Fruit fly (Drosophila melanogaster) whole organism, pupa: Measurements from ENCODE around the gene gish.

ENCODE experiments used
- CG10348 ChIP-seq: fragments of 200-800 bp; sonication (Bioruptor generic); IDR thresholded peaks from 2 replicates; pipeline ENCODE4 v1.3.6; 2022; ENCODE audit warnings: missing biosample characterization, missing genetic modification characterization
- CG12605 ChIP-seq: fragments of 200-800 bp; sonication (Bioruptor generic); IDR thresholded peaks from 2 replicates; pipeline ENCODE4 v1.3.6; 2022; ENCODE audit warnings: missing biosample characterization, missing genetic modification characterization
- CG13204 ChIP-seq: fragments of 200-800 bp; sonication (Bioruptor generic); optimal IDR thresholded peaks from 2 replicates; lab custom pipeline; 2018; ENCODE audit warnings: missing biosample characterization, mild to moderate bottlenecking, missing genetic modification characterization, moderate library complexity
- CG14655 ChIP-seq: fragments of 200-800 bp; sonication (Bioruptor generic); optimal IDR thresholded peaks from 3 replicates; lab custom pipeline; 2017; ENCODE audit warnings: mild to moderate bottlenecking, missing biosample characterization, missing genetic modification reagents, missing genetic modification characterization
- CG15710 ChIP-seq: fragments of 200-800 bp; sonication (Bioruptor generic); optimal IDR thresholded peaks from 2 replicates; lab custom pipeline; 2018; ENCODE audit warnings: missing biosample characterization, mild to moderate bottlenecking, missing genetic modification characterization, moderate library complexity
- CG17806 ChIP-seq: fragments of 200-800 bp; sonication (Bioruptor generic); optimal IDR thresholded peaks from 2 replicates; lab custom pipeline; 2018; ENCODE audit warnings: missing biosample characterization, mild to moderate bottlenecking, missing genetic modification characterization, moderate library complexity
- CG32121 ChIP-seq: fragments of 200-800 bp; sonication (Bioruptor generic); IDR thresholded peaks from 2 replicates; pipeline ENCODE4 v1.3.6; 2022; ENCODE audit warnings: missing biosample characterization, missing genetic modification characterization
- CG34367 ChIP-seq: fragments of 200-800 bp; sonication (Bioruptor generic); optimal IDR thresholded peaks from 2 replicates; lab custom pipeline; 2018; ENCODE audit warnings: missing biosample characterization, mild to moderate bottlenecking, missing genetic modification characterization
- CG4496 ChIP-seq: fragments of 200-800 bp; sonication (Bioruptor generic); IDR thresholded peaks from 3 replicates; pipeline ENCODE4 v1.3.6; 2022; ENCODE audit warnings: missing biosample characterization, missing genetic modification characterization
- CG8159 ChIP-seq: fragments of 200-800 bp; sonication (Bioruptor generic); optimal IDR thresholded peaks from 3 replicates; lab custom pipeline; 2018; ENCODE audit warnings: missing biosample characterization, mild to moderate bottlenecking, missing genetic modification characterization, moderate library complexity
- CG8301 ChIP-seq: fragments of 200-800 bp; sonication (Bioruptor generic); optimal IDR thresholded peaks from 2 replicates; lab custom pipeline; 2018; ENCODE audit warnings: missing biosample characterization, mild to moderate bottlenecking, missing genetic modification characterization
- CG9948 ChIP-seq: fragments of 200-800 bp; sonication (Bioruptor generic); optimal IDR thresholded peaks from 2 replicates; lab custom pipeline; 2018; ENCODE audit warnings: missing biosample characterization, mild to moderate bottlenecking, missing genetic modification characterization, moderate library complexity
- D1 ChIP-seq: fragments of 200-800 bp; sonication (Bioruptor generic); optimal IDR thresholded peaks from 2 replicates; lab custom pipeline; 2018; ENCODE audit warnings: missing biosample characterization, mild to moderate bottlenecking, missing genetic modification characterization, moderate library complexity
- EcR ChIP-seq: fragments of 200-800 bp; sonication (Bioruptor generic); optimal IDR thresholded peaks from 3 replicates; lab custom pipeline; 2019; ENCODE audit warnings: missing biosample characterization, missing genetic modification characterization, mild to moderate bottlenecking, moderate library complexity, missing genetic modification reagents
- Ets98B ChIP-seq: fragments of 200-800 bp; sonication (Bioruptor generic); IDR thresholded peaks from 2 replicates; pipeline ENCODE4 v1.3.6; 2022; ENCODE audit warnings: missing biosample characterization, missing genetic modification characterization
- Pif1A ChIP-seq: fragments of 200-800 bp; sonication (Bioruptor generic); optimal IDR thresholded peaks from 3 replicates; lab custom pipeline; 2016; ENCODE audit warnings: missing biosample characterization, missing genetic modification characterization
- Pif1B ChIP-seq: fragments of 200-800 bp; sonication (Bioruptor generic); optimal IDR thresholded peaks from 3 replicates; lab custom pipeline; 2016; ENCODE audit warnings: missing biosample characterization, missing genetic modification characterization
- Snoo ChIP-seq: fragments of 200-800 bp; sonication (Bioruptor generic); optimal IDR thresholded peaks from 3 replicates; lab custom pipeline; 2017; ENCODE audit warnings: missing biosample characterization, mild to moderate bottlenecking, missing genetic modification characterization, inconsistent platforms
- fd96Ca ChIP-seq: fragments of 200-800 bp; sonication (Bioruptor generic); IDR thresholded peaks from 3 replicates; pipeline ENCODE4 v1.3.6; 2022; ENCODE audit warnings: missing biosample characterization, missing genetic modification characterization
- gl ChIP-seq: fragments of 200-800 bp; sonication (Bioruptor generic); optimal IDR thresholded peaks from 2 replicates; lab custom pipeline; 2018; ENCODE audit warnings: missing biosample characterization, mild to moderate bottlenecking, missing genetic modification characterization
- rn ChIP-seq: fragments of 200-800 bp; sonication (Bioruptor generic); IDR thresholded peaks from 2 replicates; pipeline ENCODE4 v1.3.6; 2022; ENCODE audit warnings: missing biosample characterization, missing genetic modification characterization

The gish gene

dm6 chr3R:16272185-16272584 is at the start of gene gish, which contains the start of gene Mat89Ba:
Gene gish (plus strand): TSS chr3R:16272452.
Gene Mat89Ba (minus strand): TSS chr3R:16272415.
- TF ChIP-seq Snoo (tag; lab: Kevin White, UChicago) (no peak), EcR (no peak), Pif1B (GFP tag; lab: Kevin White, UChicago) (no peak), CG15710 (no peak), Ets98B (GFP tag; lab: Robert Waterston, UW) (no peak), CG17806 (tag; lab: Kevin White, UChicago) (no peak), fd96Ca (no peak), CG34367 (no peak), rn (GFP tag; lab: Robert Waterston, UW) (no peak), CG8301 (tag; lab: Kevin White, UChicago) (no peak), CG10348 (no peak), Pif1A (no peak), CG32121 (GFP tag; lab: Robert Waterston, UW) (no peak), CG4496 (GFP tag; lab: Robert Waterston, UW) (no peak), CG13204 (no peak), CG8159 (no peak)

DNA sequence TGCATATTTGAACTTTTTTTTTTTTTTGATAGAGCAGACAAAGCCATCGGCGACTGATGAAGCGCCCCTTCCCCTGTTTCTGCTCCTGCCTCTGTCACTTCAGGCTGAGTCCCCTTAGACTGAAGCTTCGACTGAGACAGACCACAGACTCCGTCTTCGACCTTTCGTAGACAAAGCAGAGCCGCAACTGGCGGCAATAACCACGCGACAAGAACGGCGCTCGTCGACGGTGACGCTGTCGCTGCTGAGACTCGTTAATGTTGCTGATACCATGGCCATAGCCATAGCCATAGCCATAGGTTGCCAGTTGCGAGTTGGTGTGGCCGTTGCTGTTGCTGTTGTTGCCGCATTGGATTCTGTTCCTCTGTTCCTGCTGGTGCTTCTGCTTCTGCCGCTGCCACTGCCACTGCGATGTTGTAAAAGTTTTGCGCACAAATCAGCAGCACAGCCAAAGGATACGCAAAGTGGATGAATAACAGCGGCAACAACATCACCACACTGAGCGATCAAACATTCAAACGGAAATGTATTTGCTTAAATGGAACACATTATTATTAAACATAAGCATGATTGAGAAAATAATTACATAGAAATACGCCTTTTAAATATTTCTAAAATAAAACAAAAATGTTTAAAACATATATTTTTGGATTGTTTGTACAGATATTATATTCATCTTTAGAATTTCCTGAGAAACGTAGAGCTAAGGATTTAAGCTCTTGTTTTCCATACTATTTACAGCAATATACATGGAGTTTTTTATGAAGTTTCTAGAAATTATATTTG is 48.8 kb upstream of the gish start:
- TF ChIP-seq fd96Ca (0 out of 3 replicates have a peak, but pooled peaks have one; percentile 19), CG34367 (peak; percentile 77), Ets98B (GFP tag; lab: Robert Waterston, UW) (no peak; the same call in 1 of the 2 replicates), rn (GFP tag; lab: Robert Waterston, UW) (0 out of 2 replicates have a peak, but pooled peaks have one; percentile 17), CG13204 (peak; percentile 92), EcR (peak; percentile 77), D1 (tag; lab: Kevin White, UChicago) (peak; percentile 89), CG14655 (peak; percentile 91), Snoo (tag; lab: Kevin White, UChicago) (no peak), CG4496 (GFP tag; lab: Robert Waterston, UW) (0 out of 3 replicates have a peak, but pooled peaks have one; percentile 34), gl (tag; lab: Kevin White, UChicago) (peak; percentile 34), CG8159 (peak; percentile 91), CG10348 (no peak), Pif1A (peak; percentile 36), CG8301 (tag; lab: Kevin White, UChicago) (peak; percentile 93), CG15710 (peak; percentile 81), Pif1B (GFP tag; lab: Kevin White, UChicago) (peak; percentile 25), CG32121 (GFP tag; lab: Robert Waterston, UW) (no peak), CG12605 (GFP tag; lab: Robert Waterston, UW) (no peak), CG9948 (tag; lab: Kevin White, UChicago) (peak; percentile 91), CG17806 (tag; lab: Kevin White, UChicago) (peak; percentile 91)

DNA sequence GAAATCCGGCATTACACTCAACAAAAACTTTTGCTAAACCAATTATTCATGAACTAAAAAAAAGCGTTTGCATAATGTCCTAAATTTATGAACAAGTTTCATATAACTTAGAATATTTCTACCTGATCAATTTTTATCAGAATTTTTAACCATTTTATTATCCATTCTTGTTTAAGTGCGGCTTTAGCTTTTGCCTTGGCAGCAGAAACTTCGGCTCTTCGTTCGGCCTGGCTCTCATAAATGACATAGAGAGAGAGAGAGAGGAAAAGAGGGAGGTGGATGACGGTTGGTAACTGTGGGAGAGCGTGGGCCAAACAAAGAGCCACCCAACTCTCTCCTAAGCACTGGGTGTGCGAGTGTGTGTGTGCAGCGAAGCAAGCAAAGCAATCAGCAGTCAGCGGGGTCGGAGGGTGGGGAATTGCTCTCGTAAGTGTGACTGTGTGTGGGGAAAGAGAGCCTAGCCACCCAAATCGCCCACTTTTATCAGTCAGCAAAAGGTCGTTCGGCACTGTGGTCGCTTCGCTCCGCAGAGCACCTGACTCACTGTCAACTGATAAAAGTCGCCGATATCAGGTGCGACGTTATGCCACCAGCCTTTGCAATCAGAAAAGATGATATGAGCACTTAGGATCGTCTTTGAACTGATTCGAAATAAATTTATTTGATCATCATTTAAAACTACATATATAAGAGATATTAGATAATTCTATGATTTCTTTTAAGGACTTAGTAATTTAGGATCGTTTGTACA is 47.7 kb upstream of the gish start:
- TF ChIP-seq CG17806 (tag; lab: Kevin White, UChicago): peak; percentile 98
- peak; percentile 97 for TF ChIP-seq gl (tag; lab: Kevin White, UChicago)
- peak; percentile 83 for TF ChIP-seq EcR
- peak; percentile 96 for TF ChIP-seq Pif1B (GFP tag; lab: Kevin White, UChicago)
- peak; percentile 96 for TF ChIP-seq CG13204
- TF ChIP-seq CG14655: peak; percentile 97
- peak; percentile 99 for TF ChIP-seq CG8301 (tag; lab: Kevin White, UChicago)
- peak; percentile 83 for TF ChIP-seq Snoo (tag; lab: Kevin White, UChicago)
- peak; percentile 98 for TF ChIP-seq CG9948 (tag; lab: Kevin White, UChicago)
- peak; percentile 99 for TF ChIP-seq CG15710
- TF ChIP-seq CG4496 (GFP tag; lab: Robert Waterston, UW): no peak
- TF ChIP-seq CG34367: peak; percentile 98
- no peak for TF ChIP-seq fd96Ca
- TF ChIP-seq Ets98B (GFP tag; lab: Robert Waterston, UW): no peak
- no peak for TF ChIP-seq rn (GFP tag; lab: Robert Waterston, UW)
- peak; percentile 96 for TF ChIP-seq D1 (tag; lab: Kevin White, UChicago)
- TF ChIP-seq CG8159: peak; percentile 98
- no peak for TF ChIP-seq CG10348
- no peak for TF ChIP-seq CG12605 (GFP tag; lab: Robert Waterston, UW)
- no peak for TF ChIP-seq CG32121 (GFP tag; lab: Robert Waterston, UW)
- peak; percentile 97 for TF ChIP-seq Pif1A

DNA sequence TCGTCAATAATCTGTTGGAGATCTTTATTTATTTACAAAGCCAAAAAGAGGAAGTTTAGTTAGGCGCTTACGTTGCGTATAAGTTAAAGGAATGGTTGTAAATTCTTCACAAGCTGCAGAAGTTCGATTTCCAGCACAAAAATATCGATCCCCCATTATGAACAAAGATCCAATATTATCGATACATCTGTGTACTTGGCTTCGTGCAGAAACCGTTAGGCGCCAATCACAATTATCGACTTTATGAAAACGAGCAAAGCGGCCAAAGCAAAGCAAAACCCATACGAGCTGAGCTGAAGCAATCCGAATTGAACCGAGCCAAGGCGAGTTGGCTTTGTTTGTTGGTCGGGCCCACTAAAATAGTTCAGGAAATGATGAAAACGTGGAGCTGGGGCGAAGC is 46.9 kb upstream of the gish start, which contains the start of gene tara:
Gene tara (plus strand): TSS at position 301 of the 400 bp plus-strand sequence.
- TF ChIP-seq D1 (tag; lab: Kevin White, UChicago) (no peak), CG8301 (tag; lab: Kevin White, UChicago) (no peak), CG15710 (no peak), Ets98B (GFP tag; lab: Robert Waterston, UW) (no peak), CG10348 (no peak), CG4496 (GFP tag; lab: Robert Waterston, UW) (no peak), CG13204 (no peak), CG32121 (GFP tag; lab: Robert Waterston, UW) (no peak), CG8159 (no peak), fd96Ca (no peak), EcR (no peak), CG14655 (no peak), CG12605 (GFP tag; lab: Robert Waterston, UW) (no peak), Pif1B (GFP tag; lab: Kevin White, UChicago) (no peak), gl (tag; lab: Kevin White, UChicago) (no peak), Pif1A (no peak), CG17806 (tag; lab: Kevin White, UChicago) (no peak)

DNA sequence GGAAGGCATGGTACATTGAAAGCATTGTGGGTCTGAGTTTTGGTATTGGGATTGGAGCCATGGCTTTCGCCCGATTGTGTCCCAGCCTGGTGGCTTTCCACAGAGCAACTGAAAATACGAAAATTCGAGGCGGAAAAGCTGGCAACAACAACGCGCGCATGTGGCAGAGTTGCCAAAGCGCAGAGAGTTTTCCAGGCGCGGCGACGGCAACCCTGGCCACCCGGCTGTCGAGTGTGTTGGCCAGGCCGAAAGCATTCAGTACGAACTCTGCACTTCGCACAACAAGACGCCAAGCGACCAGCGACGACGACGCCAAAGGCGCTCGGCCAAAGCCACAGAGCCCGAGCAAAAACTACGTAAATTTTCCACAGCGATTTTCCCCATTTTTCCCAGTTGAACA is 46.5 kb upstream of the gish start:
- no peak for TF ChIP-seq gl (tag; lab: Kevin White, UChicago)
